Fruit fly (Drosophila melanogaster) whole organism, embryonic: ENCODE data around the gene CG17359.

ENCODE experiments used
- CG10267 ChIP-seq: fragments of 200-800 bp; sonication (Bioruptor generic); optimal IDR thresholded peaks from 2 replicates; lab custom pipeline; 2018; ENCODE audit warnings: missing biosample characterization, mild to moderate bottlenecking, missing genetic modification characterization, moderate library complexity
- CG13123 ChIP-seq: fragments of 200-800 bp; sonication (Bioruptor generic); optimal IDR thresholded peaks from 2 replicates; lab custom pipeline; 2016; ENCODE audit warnings: missing biosample characterization, missing genetic modification characterization
- CG13624 ChIP-seq: fragments of 200-800 bp; sonication (Bioruptor generic); optimal IDR thresholded peaks from 2 replicates; lab custom pipeline; 2016; ENCODE audit warnings: missing biosample characterization, missing genetic modification characterization
- CG15269 ChIP-seq: fragments of 200-800 bp; sonication (Bioruptor generic); optimal IDR thresholded peaks from 2 replicates; lab custom pipeline; 2018; ENCODE audit warnings: missing biosample characterization, mild to moderate bottlenecking, missing genetic modification characterization, moderate library complexity
- CG16813 ChIP-seq: fragments of 200-800 bp; sonication (Bioruptor generic); IDR thresholded peaks from 3 replicates; pipeline ENCODE4 v1.3.6; 2022; ENCODE audit warnings: missing biosample characterization, missing genetic modification characterization; ENCODE audit not compliant: partially characterized antibody
- CG17186 ChIP-seq: fragments of 200-800 bp; sonication (Bioruptor generic); optimal IDR thresholded peaks from 3 replicates; lab custom pipeline; 2017; ENCODE audit warnings: missing biosample characterization, missing genetic modification reagents, missing genetic modification characterization
- CG17612 ChIP-seq: fragments of 200-800 bp; sonication (Bioruptor generic); IDR thresholded peaks from 2 replicates; pipeline ENCODE4 v1.3.6; 2022; ENCODE audit warnings: missing biosample characterization, missing genetic modification characterization
- CG1832 ChIP-seq: fragments of 200-800 bp; sonication (Bioruptor generic); optimal IDR thresholded peaks from 2 replicates; lab custom pipeline; 2017; ENCODE audit warnings: missing biosample characterization, mild to moderate bottlenecking, missing genetic modification characterization, inconsistent platforms
- CG2129 ChIP-seq: fragments of 200-800 bp; sonication (Bioruptor generic); IDR thresholded peaks from 2 replicates; pipeline ENCODE4 v1.3.6; 2022; ENCODE audit warnings: missing biosample characterization, missing genetic modification characterization; ENCODE audit not compliant: partially characterized antibody
- CG30020 ChIP-seq: fragments of 200-800 bp; optimal IDR thresholded peaks from 2 replicates; lab custom pipeline; 2019; ENCODE audit warnings: missing biosample characterization, mild to moderate bottlenecking, missing genetic modification characterization, moderate library complexity
- CG42726 ChIP-seq: fragments of 200-800 bp; sonication (Bioruptor generic); IDR thresholded peaks from 2 replicates; pipeline ENCODE4 v1.3.6; 2022; ENCODE audit warnings: missing biosample characterization, missing genetic modification characterization; ENCODE audit not compliant: partially characterized antibody
- CG43689 ChIP-seq: fragments of 200-800 bp; sonication (Bioruptor generic); IDR thresholded peaks from 2 replicates; pipeline ENCODE4 v1.3.6; 2022; ENCODE audit warnings: missing biosample characterization, missing genetic modification characterization
- CG6683 ChIP-seq: fragments of 200-800 bp; sonication (Bioruptor generic); optimal IDR thresholded peaks from 2 replicates; lab custom pipeline; 2017; ENCODE audit warnings: missing biosample characterization, mild to moderate bottlenecking, missing genetic modification characterization, missing genetic modification reagents
- CG7928 ChIP-seq: fragments of 200-800 bp; sonication (Bioruptor generic); optimal IDR thresholded peaks from 2 replicates; lab custom pipeline; 2017; ENCODE audit warnings: missing biosample characterization, mild to moderate bottlenecking, missing genetic modification characterization
- CG8290 ChIP-seq, 3 experiments: fragments of 200-800 bp; sonication (Bioruptor generic); optimal IDR thresholded peaks; 2 replicates each; lab custom pipeline; 2016 to 2019; ENCODE audit warnings: missing biosample characterization in 3 of 3, missing genetic modification characterization in 3 of 3, mild to moderate bottlenecking in 2 of 3, moderate library complexity in 1 of 3
- CG9727 ChIP-seq: fragments of 200-800 bp; sonication (Bioruptor generic); optimal IDR thresholded peaks from 3 replicates; lab custom pipeline; 2017; ENCODE audit warnings: missing biosample characterization, mild to moderate bottlenecking, missing genetic modification characterization
- CG9817 ChIP-seq: fragments of 200-800 bp; sonication (Bioruptor generic); optimal IDR thresholded peaks from 2 replicates; lab custom pipeline; 2018; ENCODE audit warnings: missing biosample characterization, mild to moderate bottlenecking, missing genetic modification characterization, moderate library complexity
- Chrac-16 ChIP-seq: fragments of 200-800 bp; sonication (Bioruptor generic); optimal IDR thresholded peaks from 3 replicates; lab custom pipeline; 2016; ENCODE audit warnings: missing biosample characterization, missing genetic modification characterization
- Dbx ChIP-seq: fragments of 200-800 bp; sonication (Bioruptor generic); IDR thresholded peaks from 3 replicates; pipeline ENCODE4 v1.3.6; 2022; ENCODE audit warnings: missing biosample characterization, missing genetic modification characterization
- Dfd ChIP-seq, 2 experiments: fragments of >200 bp; optimal IDR thresholded peaks; 2 replicates each; lab custom pipeline; 2017; ENCODE audit warnings: missing biosample characterization in 2 of 2, missing genetic modification characterization in 2 of 2
- Doc3 ChIP-seq: fragments of 200-800 bp; sonication (Bioruptor generic); IDR thresholded peaks from 3 replicates; pipeline ENCODE4 v1.3.6; 2022; ENCODE audit warnings: missing biosample characterization, missing genetic modification characterization; ENCODE audit not compliant: partially characterized antibody
- E2f1 ChIP-seq: fragments of 200-800 bp; sonication (Bioruptor generic); IDR thresholded peaks from 2 replicates; pipeline ENCODE4 v1.3.6; 2022; ENCODE audit warnings: missing biosample characterization, missing genetic modification characterization
- Ets65A ChIP-seq: fragments of 200-800 bp; sonication (Bioruptor generic); peaks from one replicate; lab custom pipeline; 2016; ENCODE audit warnings: missing biosample characterization, missing genetic modification characterization
- HLH3B ChIP-seq: fragments of 200-800 bp; sonication (Bioruptor generic); IDR thresholded peaks from 2 replicates; pipeline ENCODE4 v1.3.6; 2022; ENCODE audit warnings: missing biosample characterization, missing genetic modification characterization
- HLH4C ChIP-seq: fragments of 200-800 bp; sonication (Bioruptor generic); IDR thresholded peaks from 3 replicates; pipeline ENCODE4 v1.3.6; 2022; ENCODE audit warnings: missing biosample characterization, missing genetic modification characterization; ENCODE audit not compliant: partially characterized antibody
- Hey ChIP-seq: fragments of 200-800 bp; sonication (Bioruptor generic); optimal IDR thresholded peaks from 3 replicates; lab custom pipeline; 2018; ENCODE audit warnings: missing biosample characterization, mild to moderate bottlenecking, missing genetic modification characterization
- HmgZ ChIP-seq: fragments of 200-800 bp; sonication (Bioruptor generic); optimal IDR thresholded peaks from 2 replicates; lab custom pipeline; 2018; ENCODE audit warnings: missing biosample characterization, mild to moderate bottlenecking, missing genetic modification characterization
- Myb ChIP-seq: fragments of 200-800 bp; sonication (Bioruptor generic); optimal IDR thresholded peaks from 2 replicates; lab custom pipeline; 2016; ENCODE audit warnings: missing biosample characterization, missing genetic modification characterization
- Nf-YC ChIP-seq: fragments of 200-800 bp; optimal IDR thresholded peaks from 3 replicates; lab custom pipeline; 2019; ENCODE audit warnings: missing biosample characterization, mild to moderate bottlenecking, missing genetic modification characterization, moderate library complexity
- Rfx ChIP-seq: fragments of 200-800 bp; sonication (Bioruptor generic); IDR thresholded peaks from 2 replicates; pipeline ENCODE4 v1.3.6; 2022; ENCODE audit warnings: missing biosample characterization, missing genetic modification characterization
- Scr ChIP-seq: fragments of 200-800 bp; sonication (Bioruptor generic); IDR thresholded peaks from 2 replicates; pipeline ENCODE4 v1.3.6; 2022; ENCODE audit warnings: missing biosample characterization, missing genetic modification characterization; ENCODE audit not compliant: partially characterized antibody
- Six4 ChIP-seq: fragments of 200-800 bp; sonication (Bioruptor generic); optimal IDR thresholded peaks from 2 replicates; lab custom pipeline; 2016; ENCODE audit warnings: missing biosample characterization, missing genetic modification characterization
- ato ChIP-seq: fragments of 200-800 bp; sonication (Bioruptor generic); IDR thresholded peaks from 2 replicates; pipeline ENCODE4 v1.3.6; 2022; ENCODE audit warnings: missing biosample characterization, missing genetic modification characterization; ENCODE audit not compliant: partially characterized antibody
- bbx ChIP-seq: fragments of 200-800 bp; sonication (Bioruptor generic); IDR thresholded peaks from 2 replicates; pipeline ENCODE4 v1.3.6; 2022; ENCODE audit warnings: missing biosample characterization, missing genetic modification characterization; ENCODE audit not compliant: partially characterized antibody
- br ChIP-seq: fragments of >200 bp; optimal IDR thresholded peaks from 2 replicates; lab custom pipeline; 2017
- chm ChIP-seq: fragments of 200-800 bp; sonication (Bioruptor generic); IDR thresholded peaks from 2 replicates; pipeline ENCODE4 v1.3.6; 2022; ENCODE audit warnings: missing biosample characterization, missing genetic modification characterization
- crc ChIP-seq: fragments of 200-800 bp; sonication (Bioruptor generic); optimal IDR thresholded peaks from 2 replicates; lab custom pipeline; 2016; ENCODE audit warnings: missing biosample characterization, missing genetic modification characterization
- disco-r ChIP-seq: fragments of 200-800 bp; sonication (Bioruptor generic); optimal IDR thresholded peaks from 2 replicates; lab custom pipeline; 2016; ENCODE audit warnings: missing biosample characterization, missing genetic modification characterization
- esg ChIP-seq: fragments of 200-800 bp; sonication (Bioruptor generic); conservative IDR thresholded peaks from 2 replicates; pipeline ENCODE4 v1.3.6; 2022; ENCODE audit warnings: missing biosample characterization, missing genetic modification characterization
- fd64A ChIP-seq: fragments of 200-800 bp; sonication (Bioruptor generic); optimal IDR thresholded peaks from 3 replicates; lab custom pipeline; 2018; ENCODE audit warnings: missing biosample characterization, mild to moderate bottlenecking, missing genetic modification characterization
- ind ChIP-seq: fragments of 200-800 bp; sonication (Bioruptor generic); optimal IDR thresholded peaks from 3 replicates; lab custom pipeline; 2016; ENCODE audit warnings: missing biosample characterization, missing genetic modification characterization
- lola ChIP-seq, 3 experiments: fragments of >200 bp in 2 of 3; fragments of 200-800 bp in 1 of 3; sonication (Bioruptor generic) in 1 of 3; optimal IDR thresholded peaks; 2 replicates each; lab custom pipeline; 2017 to 2019; ENCODE audit warnings: missing biosample characterization in 3 of 3, missing genetic modification characterization in 3 of 3, mild to moderate bottlenecking in 1 of 3, moderate library complexity in 1 of 3
- maf-S ChIP-seq: fragments of 200-800 bp; sonication (Bioruptor generic); optimal IDR thresholded peaks from 2 replicates; lab custom pipeline; 2016; ENCODE audit warnings: missing biosample characterization, missing genetic modification characterization
- run ChIP-seq: fragments of 200-800 bp; sonication (Bioruptor generic); optimal IDR thresholded peaks from 3 replicates; lab custom pipeline; 2018; ENCODE audit warnings: missing biosample characterization, mild to moderate bottlenecking, missing genetic modification characterization
- slou ChIP-seq: fragments of 200-800 bp; sonication (Bioruptor generic); optimal IDR thresholded peaks from 3 replicates; lab custom pipeline; 2016; ENCODE audit warnings: missing biosample characterization, missing genetic modification characterization
- sna ChIP-seq: fragments of 200-800 bp; sonication (Bioruptor generic); IDR thresholded peaks from 2 replicates; pipeline ENCODE4 v1.3.6; 2022; ENCODE audit warnings: missing biosample characterization, missing genetic modification characterization; ENCODE audit not compliant: partially characterized antibody
- sr ChIP-seq: fragments of 200-800 bp; sonication (Bioruptor generic); IDR thresholded peaks from 3 replicates; pipeline ENCODE4 v1.3.6; 2022; ENCODE audit warnings: missing biosample characterization, missing genetic modification characterization
- vfl ChIP-seq: fragments of 200-800 bp; sonication (Bioruptor generic); optimal IDR thresholded peaks from 2 replicates; lab custom pipeline; 2016; ENCODE audit warnings: missing biosample characterization, missing genetic modification characterization

CG17359 gene

DNA sequence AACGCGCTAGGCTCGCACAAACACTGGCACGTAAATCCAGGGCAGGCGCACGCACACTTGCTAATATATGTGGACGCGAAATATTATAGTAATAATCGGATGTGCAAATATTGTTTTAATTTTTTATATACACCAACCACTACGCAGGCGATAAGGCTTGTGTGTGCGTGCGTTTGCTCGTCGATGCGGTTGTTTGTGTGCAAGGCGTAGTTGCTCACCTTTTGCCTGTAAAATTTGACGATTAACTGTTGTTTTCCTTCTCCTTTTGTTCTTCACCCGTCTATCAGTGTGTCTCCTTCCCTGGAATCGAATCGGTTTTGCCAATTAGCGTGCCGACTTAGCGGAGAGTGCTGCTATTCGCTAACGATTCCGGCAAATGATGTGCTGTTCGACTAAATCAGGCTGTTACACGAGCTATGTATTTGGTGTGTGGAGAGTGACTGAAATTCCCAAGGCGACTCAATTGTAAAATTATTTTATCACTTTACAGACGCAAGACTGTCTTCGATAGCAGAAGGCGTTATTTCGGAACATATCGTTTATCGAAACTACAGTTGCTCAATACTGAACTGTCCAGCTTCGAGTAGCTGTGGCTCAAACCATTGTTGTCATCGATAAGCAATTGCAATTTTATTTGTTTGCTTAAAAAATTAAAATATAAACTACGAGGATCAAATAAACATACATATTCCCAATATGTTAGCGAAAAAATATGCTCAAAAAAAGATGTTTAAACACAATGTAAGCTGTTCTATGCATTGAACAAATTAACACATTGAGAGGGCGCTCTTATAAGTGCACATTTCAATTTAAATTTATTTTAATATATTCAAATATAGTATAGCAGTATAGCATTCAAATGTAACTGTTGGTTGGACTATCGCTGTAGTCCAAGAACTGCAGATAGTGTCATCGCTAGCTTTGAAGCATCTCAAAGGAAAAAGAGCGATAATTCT is 32.4 kb upstream of the CG17359 start, which contains the start of the genes CG6650 and endos (continued):
- TF ChIP-seq Dbx (GFP tag; lab: Robert Waterston, UW) (peak; percentile 24; the same call in 1 of the 3 replicates), CG2129 (GFP tag; lab: Robert Waterston, UW) (peak; percentile 42), Nf-YC (peak; percentile 71), bbx (GFP tag; lab: Robert Waterston, UW) (peak; percentile 71), vfl (GFP tag; lab: Kevin White, UChicago) (no peak), ato (GFP tag; lab: Robert Waterston, UW) (peak; percentile 8; the same call in 1 of the 2 replicates), CG13123 (GFP tag; lab: Kevin White, UChicago) (no peak), Six4 (GFP tag; lab: Kevin White, UChicago) (no peak), Hey (tag; lab: Kevin White, UChicago) (peak; percentile 38), Doc3 (GFP tag; lab: Robert Waterston, UW) (peak; percentile 65; the same call in 2 of the 3 replicates), run (tag; lab: Kevin White, UChicago) (no peak), CG9817 (peak; percentile 48), E2f1 (GFP tag; lab: Robert Waterston, UW) (no peak), CG8290 (GFP tag; optimal IDR thresholded peaks at IDR 0.05; lab: Kevin White, UChicago) (peak; percentile 9), CG8290 (tag; optimal IDR thresholded peaks at IDR 0.05; lab: Kevin White, UChicago) (no peak), CG1832 (no peak), CG13624 (GFP tag; lab: Kevin White, UChicago) (peak; percentile 4), CG17186 (peak; percentile 36), HmgZ (peak; percentile 5), CG15269 (tag; lab: Kevin White, UChicago) (peak; percentile 42), CG9727 (GFP tag; lab: Kevin White, UChicago) (peak; percentile 43), CG43689 (GFP tag; lab: Robert Waterston, UW) (no peak), CG6683 (no peak), slou (GFP tag; lab: Kevin White, UChicago) (no peak), lola (GFP tag; optimal IDR thresholded peaks at IDR 0.05; lab: Kevin White, UChicago) (peak in 1 of 3 experiments; percentile 54), HLH3B (GFP tag; lab: Robert Waterston, UW) (no peak), CG17612 (GFP tag; lab: Robert Waterston, UW) (no peak), HLH4C (peak; percentile 87), CG7928 (peak; percentile 68), sr (GFP tag; lab: Robert Waterston, UW) (no peak), sna (GFP tag; lab: Robert Waterston, UW) (peak; percentile 67), CG30020 (tag; lab: Kevin White, UChicago) (peak; percentile 61), Dfd (GFP tag; optimal IDR thresholded peaks at IDR 0.05; lab: Kevin White, UChicago) (no peak), esg (GFP tag; lab: Robert Waterston, UW) (no peak), CG10267 (tag; lab: Kevin White, UChicago) (peak; percentile 86), crc (GFP tag; lab: Kevin White, UChicago) (no peak), maf-S (no peak), Myb (GFP tag; lab: Kevin White, UChicago) (peak; percentile 87), Rfx (GFP tag; lab: Robert Waterston, UW) (peak; percentile 47), CG16813 (GFP tag; lab: Robert Waterston, UW) (peak; percentile 78), Ets65A (GFP tag; lab: Kevin White, UChicago) (peak; percentile 88), chm (GFP tag; lab: Robert Waterston, UW) (no peak), fd64A (GFP tag; lab: Kevin White, UChicago) (no peak), CG42726 (GFP tag; lab: Robert Waterston, UW) (no peak), Scr (peak; percentile 83), disco-r (GFP tag; lab: Kevin White, UChicago) (no peak), ind (peak; percentile 50), br (no peak), Chrac-16 (GFP tag; lab: Kevin White, UChicago) (peak; percentile 18)
